Fruit fly (Drosophila melanogaster) whole organism, adult: ENCODE results near the gene CG8360.

Source experiments
- CG11617 ChIP-seq: fragments of 200-800 bp; sonication (Bioruptor generic); optimal IDR thresholded peaks from 2 replicates; lab custom pipeline; 2017; ENCODE audit warnings: mild to moderate bottlenecking, missing biosample characterization, missing genetic modification reagents, missing genetic modification characterization
- CG14711 ChIP-seq: fragments of 200-800 bp; sonication (Bioruptor generic); optimal IDR thresholded peaks from 2 replicates; lab custom pipeline; 2018; ENCODE audit warnings: missing biosample characterization, mild to moderate bottlenecking, missing genetic modification characterization, moderate library complexity
- CG1620 ChIP-seq: fragments of 200-800 bp; sonication (Bioruptor generic); optimal IDR thresholded peaks from 2 replicates; lab custom pipeline; 2016; ENCODE audit warnings: missing biosample characterization, missing genetic modification characterization
- CG33017 ChIP-seq: fragments of 200-800 bp; sonication (Bioruptor generic); optimal IDR thresholded peaks from 2 replicates; lab custom pipeline; 2018; ENCODE audit warnings: missing biosample characterization, mild to moderate bottlenecking, missing genetic modification characterization, moderate library complexity
- CG5204 ChIP-seq: fragments of 200-800 bp; sonication (Bioruptor generic); optimal IDR thresholded peaks from 2 replicates; lab custom pipeline; 2016; ENCODE audit warnings: missing biosample characterization, missing genetic modification characterization
- CG7045 ChIP-seq: fragments of 200-800 bp; sonication (Bioruptor generic); optimal IDR thresholded peaks from 2 replicates; lab custom pipeline; 2017; ENCODE audit warnings: missing biosample characterization, mild to moderate bottlenecking, missing genetic modification characterization
- CG7101 ChIP-seq: fragments of 200-800 bp; sonication (Bioruptor generic); optimal IDR thresholded peaks from 2 replicates; lab custom pipeline; 2018; ENCODE audit warnings: missing biosample characterization, mild to moderate bottlenecking, missing genetic modification characterization, moderate library complexity
- Clk ChIP-seq: fragments of 200-800 bp; sonication (Bioruptor generic); optimal IDR thresholded peaks from 2 replicates; lab custom pipeline; 2017; ENCODE audit warnings: missing biosample characterization, missing genetic modification characterization
- Hr96 ChIP-seq: fragments of 200-800 bp; sonication (Bioruptor generic); optimal IDR thresholded peaks from 2 replicates; lab custom pipeline; 2016; ENCODE audit warnings: missing biosample characterization, missing genetic modification characterization
- Mnt ChIP-seq: fragments of 200-800 bp; sonication (Bioruptor generic); optimal IDR thresholded peaks from 2 replicates; lab custom pipeline; 2016; ENCODE audit warnings: missing biosample characterization, mild to moderate bottlenecking, missing genetic modification characterization
- bab1 ChIP-seq: fragments of 200-800 bp; sonication (Bioruptor generic); optimal IDR thresholded peaks from 3 replicates; lab custom pipeline; 2019; ENCODE audit warnings: missing biosample characterization, mild to moderate bottlenecking, missing genetic modification characterization, moderate library complexity
- cic ChIP-seq: fragments of 200-800 bp; sonication (Bioruptor generic); optimal IDR thresholded peaks from 2 replicates; lab custom pipeline; 2017; ENCODE audit warnings: missing biosample characterization, mild to moderate bottlenecking, missing genetic modification characterization, moderate library complexity
- cnc ChIP-seq, 2 experiments: fragments of >200 bp; optimal IDR thresholded peaks; 2 replicates each; lab custom pipeline; 2017
- ovo ChIP-seq: fragments of 200-800 bp; sonication (Bioruptor generic); optimal IDR thresholded peaks from 2 replicates; lab custom pipeline; 2016; ENCODE audit warnings: missing biosample characterization, missing genetic modification characterization
- pad ChIP-seq: fragments of 200-800 bp; sonication (Bioruptor generic); optimal IDR thresholded peaks from 3 replicates; lab custom pipeline; 2017; ENCODE audit warnings: missing biosample characterization, missing genetic modification characterization, mild to moderate bottlenecking, moderate library complexity, missing genetic modification reagents

The CG8360 gene

dm6 chr2L:8243903-8244302, 31.1 kb downstream of the CG8360 start, which contains the start of gene CG43057:
TSS of gene CG43057 (minus strand) at chr2L:8244003.
- TF ChIP-seq ovo (GFP tag; lab: Kevin White, UChicago) (no peak), Mnt (no peak), cic (no peak), CG11617 (no peak)

dm6 chr2L:8255406-8255805, 42.6 kb downstream of the CG8360 start:
- peak; percentile 15 for TF ChIP-seq CG7101 (tag; lab: Kevin White, UChicago)
- TF ChIP-seq CG33017 (tag; lab: Kevin White, UChicago), result peak; percentile 53
- no peak for TF ChIP-seq Mnt
- TF ChIP-seq CG14711 (tag; lab: Kevin White, UChicago), result peak; percentile 5
- TF ChIP-seq cic, result no peak

dm6 chr2L:8257401-8258266, 44.9 kb downstream of the CG8360 start, which contains the start of gene CG8086:
TSS of gene CG8086 (minus strand) at chr2L:8257502.
- TF ChIP-seq Clk (GFP tag; lab: Kevin White, UChicago) (no peak), bab1 (no peak), cnc (optimal IDR thresholded peaks at IDR 0.05; lab: Kevin White, UChicago) (no peak), pad (GFP tag; lab: Kevin White, UChicago) (no peak), CG5204 (GFP tag; lab: Kevin White, UChicago) (no peak), Hr96 (GFP tag; lab: Kevin White, UChicago) (no peak), CG1620 (GFP tag; lab: Kevin White, UChicago) (no peak), CG7101 (tag; lab: Kevin White, UChicago) (no peak), Mnt (no peak), CG14711 (tag; lab: Kevin White, UChicago) (no peak), CG7045 (no peak), ovo (GFP tag; lab: Kevin White, UChicago) (no peak), CG33017 (tag; lab: Kevin White, UChicago) (no peak), CG11617 (no peak)
